ENCODE assay signal across 2 worm cellular contexts in genomic region chrIII:2596984-2597454, ce11.
A peak's percentile ranks its signal among the peaks of the same experiment; 100 is the strongest.
TF ChIP-seq lines count a peak whose summit lies in the region.

Gene apb-1 (minus strand): TSS chrIII:2597034.

TF ChIP-seq in whole organism, L4 larva, 104 proteins besides CTCF, POLR2A, EP300 and RAD21 (continued from another document):
- TF ChIP-seq egl-27 (tag; optimal IDR thresholded peaks at IDR 0.05; lab: Kevin White, UChicago): no peak
- TF ChIP-seq duxl-1 (tag; optimal IDR thresholded peaks at IDR 0.05; lab: Kevin White, UChicago; ENCODE audit: poor library complexity): peak; percentile 67
- peak in 1 of 2 experiments; percentile 59 for TF ChIP-seq hif-1 (tag; optimal IDR thresholded peaks at IDR 0.05; lab: Kevin White, UChicago)
- TF ChIP-seq daf-8 (GFP tag; IDR thresholded peaks at IDR 0.05; lab: Robert Waterston, UW): no peak
- TF ChIP-seq lsy-2 (tag; optimal IDR thresholded peaks at IDR 0.05; lab: Kevin White, UChicago): peak; percentile 73 to 96
- peak; percentile 40 for TF ChIP-seq ceh-28 (tag; optimal IDR thresholded peaks at IDR 0.05; lab: Kevin White, UChicago)
- TF ChIP-seq nhr-111 (GFP tag; optimal IDR thresholded peaks at IDR 0.05; lab: Kevin White, UChicago): no peak
- peak in 1 of 2 experiments; percentile 99 for TF ChIP-seq unc-62 (GFP tag; optimal IDR thresholded peaks at IDR 0.05 in 1 of 2; lab: Kevin White, UChicago)
- no peak for TF ChIP-seq unc-62 (tag; optimal IDR thresholded peaks at IDR 0.05; lab: Kevin White, UChicago)
- peak; percentile 38; the same call in 1 of the 2 replicates for TF ChIP-seq Y48G9A.11 (GFP tag; IDR thresholded peaks at IDR 0.05; lab: Robert Waterston, UW)
- peak; percentile 51; the same call in 1 of the 2 replicates for TF ChIP-seq vab-7 (GFP tag; IDR thresholded peaks at IDR 0.05; lab: Robert Waterston, UW)
- TF ChIP-seq ceh-20 (GFP tag; IDR thresholded peaks at IDR 0.05; lab: Robert Waterston, UW): peak; percentile 71; the same call in 1 of the 2 replicates
- TF ChIP-seq ZK546.5 (tag; optimal IDR thresholded peaks at IDR 0.05; lab: Kevin White, UChicago): no peak
- peak; percentile 88 for TF ChIP-seq hmg-1.1 (GFP tag; IDR thresholded peaks at IDR 0.05; lab: Robert Waterston, UW)
- TF ChIP-seq zag-1 (tag; optimal IDR thresholded peaks at IDR 0.05; lab: Kevin White, UChicago): no peak
- TF ChIP-seq mep-1 (tag; optimal IDR thresholded peaks at IDR 0.05; lab: Kevin White, UChicago): peak; percentile 95
- TF ChIP-seq aha-1 (tag; lab: Kevin White, UChicago): peak; percentile 44
- no peak for TF ChIP-seq snpc-1.2 (GFP tag; IDR thresholded peaks at IDR 0.05; lab: Robert Waterston, UW)
- no peak for TF ChIP-seq daf-19 (GFP tag; conservative IDR thresholded peaks at IDR 0.05; lab: Robert Waterston, UW)
- TF ChIP-seq set-16 (GFP tag; IDR thresholded peaks at IDR 0.05; lab: Robert Waterston, UW): peak; percentile 57
- TF ChIP-seq madf-5 (GFP tag; IDR thresholded peaks at IDR 0.05; lab: Robert Waterston, UW): no peak
- no peak for TF ChIP-seq lir-3 (tag; optimal IDR thresholded peaks at IDR 0.05; lab: Kevin White, UChicago)
- TF ChIP-seq dpl-1 (GFP tag; optimal IDR thresholded peaks at IDR 0.05; lab: Kevin White, UChicago): peak; percentile 88
- TF ChIP-seq nhr-77 (tag; optimal IDR thresholded peaks at IDR 0.05; lab: Kevin White, UChicago): peak; percentile 56
- no peak for TF ChIP-seq Y105C5A.15 (GFP tag; IDR thresholded peaks at IDR 0.05; lab: Robert Waterston, UW)
- TF ChIP-seq madf-9 (GFP tag; conservative IDR thresholded peaks at IDR 0.05; lab: Robert Waterston, UW): peak; percentile 69
- TF ChIP-seq F49E8.2 (tag; optimal IDR thresholded peaks at IDR 0.05; lab: Kevin White, UChicago; ENCODE audit: borderline replicate concordance): peak; percentile 33
- TF ChIP-seq ceh-44 (GFP tag; IDR thresholded peaks at IDR 0.05; lab: Robert Waterston, UW): no peak
- no peak for TF ChIP-seq F44E2.7 (GFP tag; IDR thresholded peaks at IDR 0.05; lab: Robert Waterston, UW)
- TF ChIP-seq pqm-1 (tag; optimal IDR thresholded peaks at IDR 0.05; lab: Kevin White, UChicago): no peak
- TF ChIP-seq F37D6.2 (tag; optimal IDR thresholded peaks at IDR 0.05; lab: Kevin White, UChicago): peak; percentile 90
- peak; percentile 65 for TF ChIP-seq lin-13 (GFP tag; optimal IDR thresholded peaks at IDR 0.05; lab: Kevin White, UChicago)
- no peak for TF ChIP-seq hlh-11 (tag; optimal IDR thresholded peaks at IDR 0.05; lab: Kevin White, UChicago)
- peak; percentile 58; the same call in 1 of the 2 replicates for TF ChIP-seq lin-29 (GFP tag; IDR thresholded peaks at IDR 0.05; lab: Robert Waterston, UW)
- TF ChIP-seq daf-12 (tag; optimal IDR thresholded peaks at IDR 0.05; lab: Kevin White, UChicago): no peak
- no peak for TF ChIP-seq snpc-4 (tag; optimal IDR thresholded peaks at IDR 0.05; lab: Kevin White, UChicago)
- peak; percentile 39 for TF ChIP-seq nhr-28 (tag; optimal IDR thresholded peaks at IDR 0.05; lab: Kevin White, UChicago)
- TF ChIP-seq cey-2 (tag; optimal IDR thresholded peaks at IDR 0.05; lab: Kevin White, UChicago; ENCODE audit: borderline replicate concordance, insufficient read depth): no peak
- TF ChIP-seq dve-1 (tag; optimal IDR thresholded peaks at IDR 0.05; lab: Kevin White, UChicago; ENCODE audit: insufficient read depth): peak; percentile 94
- no peak for TF ChIP-seq attf-4 (tag; optimal IDR thresholded peaks at IDR 0.05; lab: Kevin White, UChicago)
- no peak for TF ChIP-seq tag-97 (GFP tag; IDR thresholded peaks at IDR 0.05; lab: Robert Waterston, UW)
- TF ChIP-seq aly-2 (tag; optimal IDR thresholded peaks at IDR 0.05; lab: Kevin White, UChicago): no peak
- TF ChIP-seq lin-15B (tag; optimal IDR thresholded peaks at IDR 0.05; lab: Kevin White, UChicago): no peak
- no peak for TF ChIP-seq mxl-3 (GFP tag; optimal IDR thresholded peaks at IDR 0.05; lab: Kevin White, UChicago)
- TF ChIP-seq saeg-2 (GFP tag; IDR thresholded peaks at IDR 0.05; lab: Robert Waterston, UW): 0 out of 2 replicates have a peak, but pooled peaks have one; percentile 57
- no peak for TF ChIP-seq R02D3.7 (tag; optimal IDR thresholded peaks at IDR 0.05; lab: Kevin White, UChicago)

TF ChIP-seq in whole organism, late embryonic, 69 proteins besides CTCF, POLR2A, EP300 and RAD21 (continued from another document):
- TF ChIP-seq madf-2 (tag; optimal IDR thresholded peaks at IDR 0.05; lab: Kevin White, UChicago): peak; percentile 61
- no peak for TF ChIP-seq K02D7.2 (tag; optimal IDR thresholded peaks at IDR 0.05; lab: Kevin White, UChicago)
- peak; percentile 65 for TF ChIP-seq ztf-16 (tag; optimal IDR thresholded peaks at IDR 0.05; lab: Kevin White, UChicago)
- no peak for TF ChIP-seq tbx-7 (tag; optimal IDR thresholded peaks at IDR 0.05; lab: Kevin White, UChicago)
- no peak for TF ChIP-seq ceh-45 (GFP tag; IDR thresholded peaks at IDR 0.05; lab: Robert Waterston, UW)
